Worm (Caenorhabditis elegans): ENCODE results near the gene F40F12.9.
A peak's percentile ranks its signal among the peaks of the same experiment; 100 is the strongest.

F40F12.9 gene

DNA sequence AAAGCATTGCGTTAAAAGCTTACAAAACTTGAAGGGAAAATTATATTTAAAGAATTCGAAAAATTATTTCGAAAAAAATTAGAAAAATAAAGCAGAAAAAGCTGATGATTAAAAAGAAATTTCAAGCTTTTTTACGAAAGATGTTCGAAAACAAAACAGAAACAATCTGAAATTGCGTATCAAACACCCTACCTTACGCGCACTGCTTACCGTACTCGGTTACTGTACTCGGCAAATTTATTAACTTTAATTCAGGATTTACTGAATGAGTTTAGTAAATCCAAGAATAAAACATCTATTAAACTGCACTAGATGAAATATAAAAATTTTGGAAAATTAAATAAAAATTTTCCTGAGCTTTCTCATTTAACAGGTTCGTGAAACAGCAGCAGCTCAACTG is 48.7 kb upstream of the F40F12.9 start:
- TF ChIP-seq M03D4.4 (tag; optimal IDR thresholded peaks at IDR 0.05) (no peak), lsy-2 (tag; optimal IDR thresholded peaks at IDR 0.05) (peak; percentile 69)

DNA sequence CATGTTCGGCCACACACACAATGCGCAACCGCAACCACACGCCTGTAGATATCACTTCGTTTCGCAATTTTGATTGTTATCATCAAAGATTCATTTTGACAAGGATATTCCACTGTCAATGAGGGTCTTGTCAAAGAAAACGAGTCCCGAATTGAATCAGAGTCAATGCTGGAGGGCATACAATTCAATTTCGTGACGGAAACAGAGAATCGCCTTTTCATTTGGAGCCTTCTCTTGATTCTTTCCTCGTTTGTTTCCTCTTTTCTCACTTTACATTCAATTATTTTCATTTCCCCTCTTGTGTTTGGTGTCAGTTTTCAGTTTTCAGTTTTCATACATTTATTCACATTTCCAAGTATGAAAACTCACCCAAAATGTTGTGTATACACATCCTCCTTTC is 43.8 kb upstream of the F40F12.9 start:
- TF ChIP-seq ceh-43 (GFP tag; optimal IDR thresholded peaks at IDR 0.05) (no peak), nhr-28 (tag; optimal IDR thresholded peaks at IDR 0.05) (no peak), nhr-12 (tag; optimal IDR thresholded peaks at IDR 0.05) (no peak), ces-1 (GFP tag; optimal IDR thresholded peaks at IDR 0.05) (peak; percentile 94)

DNA sequence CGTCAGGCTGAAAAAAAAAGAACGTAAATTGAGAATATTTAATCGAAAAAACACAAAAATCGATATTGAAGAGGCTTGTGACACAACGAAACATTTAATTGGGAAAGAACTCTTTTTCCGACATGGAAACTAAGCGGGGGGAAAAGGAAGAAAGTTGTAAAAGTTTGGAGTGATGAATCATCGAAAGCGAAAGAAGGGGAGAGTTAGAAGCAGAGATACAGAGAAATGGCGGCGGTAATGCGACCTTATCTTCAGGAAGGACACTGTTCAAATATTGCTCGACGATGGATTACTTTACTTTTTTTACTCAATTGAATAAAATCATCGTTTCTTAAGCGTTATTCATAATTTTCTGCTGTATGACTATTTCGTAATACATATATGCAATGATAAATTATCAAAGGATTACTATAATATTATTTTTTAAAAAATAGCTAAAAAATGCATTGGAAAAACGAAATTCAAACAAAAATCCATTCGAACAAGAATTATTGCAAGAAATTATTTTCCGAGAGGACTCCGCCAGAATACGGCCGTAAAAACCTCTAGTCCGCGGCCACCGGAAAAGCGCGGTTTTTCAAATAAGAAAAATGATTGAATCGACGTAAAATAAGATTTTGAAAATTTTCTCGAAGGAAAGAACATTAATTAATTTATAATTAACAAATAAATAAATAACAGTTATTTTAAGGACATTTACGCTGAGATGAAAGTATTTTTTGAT is 43.2 kb upstream of the F40F12.9 start, which contains the start of gene dhhc-4:
Gene dhhc-4 (minus strand): TSS at position 13 of the 724 bp plus-strand sequence.
- TF ChIP-seq lsy-2 (tag; optimal IDR thresholded peaks at IDR 0.05) (peak; percentile 48), mep-1 (tag; optimal IDR thresholded peaks at IDR 0.05) (peak; percentile 52), sptf-1 (tag; optimal IDR thresholded peaks at IDR 0.05) (peak; percentile 25), drap-1 (GFP tag; optimal IDR thresholded peaks at IDR 0.05) (no peak), ceh-83 (GFP tag; optimal IDR thresholded peaks at IDR 0.05) (peak; percentile 9), mab-5 (tag; optimal IDR thresholded peaks at IDR 0.05) (peak; percentile 26), lin-13 (tag; optimal IDR thresholded peaks at IDR 0.05) (peak; percentile 6), pha-4 (tag; optimal IDR thresholded peaks at IDR 0.05) (no peak)

DNA sequence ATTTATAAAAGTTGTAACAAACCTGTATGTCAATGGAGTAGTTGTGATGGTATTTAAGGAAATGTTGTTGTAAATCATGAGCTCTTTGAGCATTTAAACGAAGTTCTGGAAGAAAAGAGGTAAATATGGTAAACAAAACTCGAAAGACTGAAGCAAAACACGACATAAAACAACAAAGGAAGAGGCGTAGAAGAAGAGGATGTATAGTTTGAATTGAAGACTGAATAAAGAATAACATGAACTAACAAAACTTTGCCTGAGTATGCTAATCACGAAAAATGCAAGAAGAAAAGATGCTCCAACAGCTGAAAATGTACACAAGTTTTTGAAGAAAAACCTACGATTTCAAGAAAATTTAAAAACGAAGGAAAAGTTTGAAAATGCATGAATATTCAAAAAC is 40.1 kb upstream of the F40F12.9 start, which contains the start of gene ZK757.1:
Gene ZK757.1 (minus strand): TSS at position 101 of the 400 bp plus-strand sequence.
- TF ChIP-seq lin-32 (GFP tag; optimal IDR thresholded peaks at IDR 0.05), result no peak
- TF ChIP-seq ceh-83 (GFP tag; optimal IDR thresholded peaks at IDR 0.05), result no peak
- no peak for TF ChIP-seq nhr-12 (tag; optimal IDR thresholded peaks at IDR 0.05)
- no peak for TF ChIP-seq ceh-39 (tag; optimal IDR thresholded peaks at IDR 0.05)
- TF ChIP-seq nhr-28 (tag; optimal IDR thresholded peaks at IDR 0.05), result no peak
- no peak for TF ChIP-seq M03D4.4 (tag; optimal IDR thresholded peaks at IDR 0.05)
- TF ChIP-seq mab-5 (tag; optimal IDR thresholded peaks at IDR 0.05), result no peak

DNA sequence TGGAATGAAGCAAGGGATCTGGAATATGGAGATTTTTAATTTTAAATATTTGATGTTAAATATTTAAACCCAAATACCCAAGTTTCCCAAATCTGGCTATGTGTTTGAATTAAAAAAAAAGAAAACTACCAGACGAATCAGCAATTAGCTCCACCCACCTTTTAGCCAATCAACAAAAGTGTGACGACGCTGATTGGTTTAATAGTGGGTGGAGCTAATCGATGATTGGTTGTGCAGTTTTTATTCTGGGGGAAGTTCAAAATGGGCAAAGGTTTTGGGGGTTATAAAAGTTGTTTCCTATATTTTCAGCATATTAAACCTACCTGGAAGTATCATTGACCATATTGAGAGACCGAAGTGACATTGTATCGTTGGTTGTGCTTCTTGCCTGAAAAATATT is 36.6 kb upstream of the F40F12.9 start:
- TF ChIP-seq snpc-4 (tag; optimal IDR thresholded peaks at IDR 0.05), result no peak

DNA sequence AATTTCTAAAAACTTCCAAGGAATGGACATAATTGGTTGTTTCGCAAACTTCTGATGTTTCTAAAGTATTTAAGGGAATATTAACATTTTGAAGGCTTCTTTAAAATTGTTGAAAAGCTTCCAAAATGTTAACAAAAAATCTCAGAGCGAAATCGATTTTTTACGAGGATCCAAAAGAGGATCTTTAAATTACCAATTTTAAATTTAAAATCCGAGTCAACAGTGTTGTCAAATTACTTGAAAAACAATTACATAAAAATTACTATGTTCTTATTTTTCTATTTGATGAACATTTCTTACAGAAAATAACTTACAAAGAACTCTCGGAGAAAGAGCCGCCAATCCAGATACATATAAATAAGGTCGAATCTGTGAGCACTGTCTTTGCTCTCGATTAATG is 34.2 kb upstream of the F40F12.9 start, which contains the start of gene ZK757.10:
Gene ZK757.10 (plus strand): TSS at position 301 of the 400 bp plus-strand sequence.
- no peak for TF ChIP-seq zip-8 (tag; optimal IDR thresholded peaks at IDR 0.05)
- no peak for TF ChIP-seq mab-5 (tag; optimal IDR thresholded peaks at IDR 0.05)
- TF ChIP-seq pha-4 (tag; optimal IDR thresholded peaks at IDR 0.05), result no peak
- no peak for TF ChIP-seq elt-3 (tag; optimal IDR thresholded peaks at IDR 0.05)

DNA sequence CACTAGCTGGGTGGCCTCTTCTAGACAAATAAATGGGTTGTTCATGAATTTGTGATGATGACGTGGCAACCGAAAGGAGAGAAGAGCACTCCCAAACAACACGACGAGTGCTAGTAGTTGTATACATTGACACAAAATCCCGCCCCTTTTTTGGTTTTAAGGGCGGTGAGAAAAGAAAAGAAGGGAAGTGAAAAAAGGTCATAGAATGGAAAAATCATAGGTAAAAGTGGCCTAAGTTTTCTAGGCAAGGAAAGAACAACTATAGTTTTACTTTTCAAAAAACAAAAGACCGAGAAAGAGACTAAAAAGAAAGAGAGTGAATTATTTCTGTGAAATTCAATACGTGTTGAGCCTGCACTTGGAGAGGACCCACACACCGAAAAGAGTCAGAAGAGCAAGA is 32.3 kb upstream of the F40F12.9 start, which contains the start of gene ZK757.2:
Gene ZK757.2 (minus strand): TSS at position 101 of the 400 bp plus-strand sequence.
- TF ChIP-seq zip-8 (tag; optimal IDR thresholded peaks at IDR 0.05), result no peak
- no peak for TF ChIP-seq nhr-12 (tag; optimal IDR thresholded peaks at IDR 0.05)

DNA sequence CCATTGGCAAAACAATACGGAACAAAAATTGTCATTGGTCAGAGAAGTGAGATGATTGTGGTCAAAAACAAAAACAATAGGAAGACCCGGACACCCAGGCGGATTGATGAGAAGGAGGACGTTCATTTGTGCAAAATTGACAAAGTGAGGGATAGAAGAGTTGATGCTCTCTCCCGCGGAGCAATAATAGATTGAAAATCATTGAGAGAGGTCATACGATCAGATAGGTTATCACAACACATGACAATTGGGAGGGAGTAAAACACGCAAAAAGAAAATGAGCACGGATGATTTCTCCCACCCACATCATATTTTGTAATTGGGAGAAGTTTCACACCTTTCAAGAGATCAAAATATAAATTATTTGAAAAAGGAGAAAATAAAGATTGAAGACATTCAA is 25.5 kb upstream of the F40F12.9 start:
- TF ChIP-seq nhr-28 (tag; optimal IDR thresholded peaks at IDR 0.05), result no peak
- no peak for TF ChIP-seq nhr-12 (tag; optimal IDR thresholded peaks at IDR 0.05)
- TF ChIP-seq hlh-1 (tag; optimal IDR thresholded peaks at IDR 0.05), result peak; percentile 30
- TF ChIP-seq M03D4.4 (tag; optimal IDR thresholded peaks at IDR 0.05), result no peak
- no peak for TF ChIP-seq elt-3 (tag; optimal IDR thresholded peaks at IDR 0.05)
- no peak for TF ChIP-seq nhr-237 (tag; optimal IDR thresholded peaks at IDR 0.05)
- no peak for TF ChIP-seq sem-2 (GFP tag; optimal IDR thresholded peaks at IDR 0.05)
- TF ChIP-seq blmp-1 (tag; optimal IDR thresholded peaks at IDR 0.05), result no peak
- TF ChIP-seq sptf-1 (tag; optimal IDR thresholded peaks at IDR 0.05), result no peak

DNA sequence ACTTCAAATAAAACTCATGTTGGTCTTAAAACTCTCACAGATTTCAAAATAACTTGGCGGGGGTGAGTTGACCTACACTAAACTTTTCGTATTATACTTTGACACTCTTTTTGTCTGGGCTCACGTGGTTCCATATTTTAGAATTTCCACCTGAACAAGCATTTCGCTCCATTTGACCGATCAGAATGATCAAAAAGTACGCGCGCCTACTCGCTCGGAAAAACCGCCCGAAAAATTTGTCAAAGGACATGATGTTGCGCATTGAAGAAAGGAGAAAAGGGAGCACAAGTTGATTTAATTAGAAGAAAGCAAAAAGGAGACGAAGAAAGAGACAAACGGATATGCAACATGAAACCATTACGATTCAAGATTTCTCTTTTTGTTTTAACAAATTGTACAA is 24.8 kb upstream of the F40F12.9 start:
- TF ChIP-seq sptf-1 (tag; optimal IDR thresholded peaks at IDR 0.05) (no peak), blmp-1 (tag; optimal IDR thresholded peaks at IDR 0.05) (no peak), drap-1 (GFP tag; optimal IDR thresholded peaks at IDR 0.05) (no peak), tbx-8 (GFP tag; optimal IDR thresholded peaks at IDR 0.05) (no peak), lsy-2 (tag; optimal IDR thresholded peaks at IDR 0.05) (no peak), nhr-76 (tag; optimal IDR thresholded peaks at IDR 0.05) (no peak)
